Worm (Caenorhabditis elegans): ENCODE data around the gene tsp-14.

tsp-14 gene

DNA sequence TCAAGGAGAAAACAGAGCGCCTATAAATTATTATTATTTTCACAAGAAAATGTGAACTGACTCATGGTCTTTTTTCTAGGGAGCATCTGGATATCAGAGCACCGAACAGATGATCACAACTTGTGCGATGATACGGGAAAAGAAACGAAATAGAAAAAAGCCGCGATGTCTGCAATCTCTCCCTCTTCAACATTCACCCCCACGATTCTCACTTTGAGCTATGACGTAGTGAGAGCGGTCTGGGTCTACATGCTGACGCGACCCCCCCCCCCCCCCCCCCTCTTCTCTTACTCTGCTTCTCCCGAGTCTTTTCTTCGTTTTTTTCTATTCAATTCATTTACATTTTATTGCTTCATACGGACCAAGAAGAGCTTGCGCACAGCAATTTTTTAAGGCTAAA, 22.9 kb upstream of the tsp-14 start (continued):
- no peak for TF ChIP-seq mes-2 (tag; optimal IDR thresholded peaks at IDR 0.05; ENCODE audit: poor library complexity, severe bottlenecking)
- no peak for TF ChIP-seq F26F4.8 (GFP tag; conservative IDR thresholded peaks at IDR 0.05)
- TF ChIP-seq vab-7 (GFP tag; IDR thresholded peaks at IDR 0.05), result no peak
- TF ChIP-seq lir-3 (tag; optimal IDR thresholded peaks at IDR 0.05), result no peak
- TF ChIP-seq unc-39 (tag; optimal IDR thresholded peaks at IDR 0.05), result no peak
- no peak for TF ChIP-seq lim-7 (GFP tag; IDR thresholded peaks at IDR 0.05)
- TF ChIP-seq lin-15B (tag; optimal IDR thresholded peaks at IDR 0.05), result no peak
- TF ChIP-seq F10B5.3 (tag; optimal IDR thresholded peaks at IDR 0.05), result no peak
- TF ChIP-seq ceh-44 (GFP tag; IDR thresholded peaks at IDR 0.05), result no peak
- no peak for TF ChIP-seq lin-29 (GFP tag; IDR thresholded peaks at IDR 0.05)
- TF ChIP-seq fkh-10 (GFP tag; optimal IDR thresholded peaks at IDR 0.05), result no peak
- no peak for TF ChIP-seq gei-8 (GFP tag; optimal IDR thresholded peaks at IDR 0.05)
- TF ChIP-seq fos-1 (tag; optimal IDR thresholded peaks at IDR 0.05), result no peak
- TF ChIP-seq hmg-1.1 (GFP tag; IDR thresholded peaks at IDR 0.05), result peak; percentile 13; the same call in 1 of the 2 replicates
- no peak for TF ChIP-seq madf-9 (GFP tag; conservative IDR thresholded peaks at IDR 0.05)
- TF ChIP-seq nhr-41 (GFP tag; IDR thresholded peaks at IDR 0.05), result no peak
- TF ChIP-seq zip-11 (GFP tag; IDR thresholded peaks at IDR 0.05), result no peak
- no peak for TF ChIP-seq Y75B8A.6 (GFP tag; IDR thresholded peaks at IDR 0.05)
- peak; percentile 90 for TF ChIP-seq hlh-11 (tag; optimal IDR thresholded peaks at IDR 0.05)
- no peak for TF ChIP-seq tag-97 (GFP tag; IDR thresholded peaks at IDR 0.05)
- TF ChIP-seq aha-1 (tag), result no peak
- TF ChIP-seq sdz-12 (GFP tag; optimal IDR thresholded peaks at IDR 0.05), result no peak
- no peak for TF ChIP-seq Y48G9A.11 (GFP tag; IDR thresholded peaks at IDR 0.05)
- no peak for TF ChIP-seq daf-19 (GFP tag; conservative IDR thresholded peaks at IDR 0.05)
- TF ChIP-seq egl-43 (GFP tag; IDR thresholded peaks at IDR 0.05), result peak; percentile 69; the same call in 1 of the 2 replicates
- no peak for TF ChIP-seq dmd-9 (GFP tag; IDR thresholded peaks at IDR 0.05)
- no peak for TF ChIP-seq aly-2 (tag; optimal IDR thresholded peaks at IDR 0.05)
- TF ChIP-seq arid-1 (GFP tag; conservative IDR thresholded peaks at IDR 0.05), result no peak
- no peak for TF ChIP-seq egl-27 (tag; optimal IDR thresholded peaks at IDR 0.05)
- TF ChIP-seq nhr-76 (tag; optimal IDR thresholded peaks at IDR 0.05), result no peak
- no peak for TF ChIP-seq snpc-1.2 (GFP tag; IDR thresholded peaks at IDR 0.05)
- TF ChIP-seq nhr-28 (tag; optimal IDR thresholded peaks at IDR 0.05), result no peak
- TF ChIP-seq nhr-42 (GFP tag; IDR thresholded peaks at IDR 0.05), result no peak
- no peak for TF ChIP-seq zag-1 (tag; optimal IDR thresholded peaks at IDR 0.05)
- no peak for TF ChIP-seq ztf-11 (tag; optimal IDR thresholded peaks at IDR 0.05)
- peak; percentile 82 for TF ChIP-seq set-16 (GFP tag; IDR thresholded peaks at IDR 0.05)
- TF ChIP-seq mep-1 (tag; optimal IDR thresholded peaks at IDR 0.05), result peak; percentile 9
- no peak for TF ChIP-seq mxl-2 (GFP tag; conservative IDR thresholded peaks at IDR 0.05)
- no peak for TF ChIP-seq spr-3 (GFP tag; optimal IDR thresholded peaks at IDR 0.05)
- TF ChIP-seq F37D6.2 (tag; optimal IDR thresholded peaks at IDR 0.05), result no peak
- no peak for TF ChIP-seq pqm-1 (tag; optimal IDR thresholded peaks at IDR 0.05)
- TF ChIP-seq mxl-3 (GFP tag; optimal IDR thresholded peaks at IDR 0.05), result no peak
- TF ChIP-seq tra-1 (GFP tag; IDR thresholded peaks at IDR 0.05), result peak; percentile 61
- TF ChIP-seq Y5F2A.4 (GFP tag; optimal IDR thresholded peaks at IDR 0.05), result no peak
- peak; percentile 29 for TF ChIP-seq hlh-30 (tag; optimal IDR thresholded peaks at IDR 0.05; ENCODE audit: insufficient read depth)
- TF ChIP-seq unc-130 (GFP tag; optimal IDR thresholded peaks at IDR 0.05), result no peak
- TF ChIP-seq ztf-7 (tag; optimal IDR thresholded peaks at IDR 0.05), result no peak
- TF ChIP-seq R02D3.7 (tag; optimal IDR thresholded peaks at IDR 0.05), result no peak
- TF ChIP-seq ctbp-1 (GFP tag; IDR thresholded peaks at IDR 0.05), result 0 out of 2 replicates have a peak, but pooled peaks have one; percentile 29
- no peak for TF ChIP-seq dve-1 (tag; optimal IDR thresholded peaks at IDR 0.05; ENCODE audit: insufficient read depth)
- no peak for TF ChIP-seq jun-1 (tag; optimal IDR thresholded peaks at IDR 0.05)
- no peak for TF ChIP-seq lin-1 (GFP tag; IDR thresholded peaks at IDR 0.05)
- no peak for TF ChIP-seq ceh-82 (tag; optimal IDR thresholded peaks at IDR 0.05)
